Worm (Caenorhabditis elegans) whole organism, L1 larva: ENCODE measurements around the gene T16H12.2.

ENCODE experiments used
- mdl-1 ChIP-seq, 2 experiments: fragments of 150-350 bp; optimal IDR thresholded peaks; 2 replicates each; lab custom pipeline; 2014 to 2017; ENCODE audit warnings: missing biosample characterization in 2 of 2, missing genetic modification characterization in 2 of 2, inconsistent platforms in 1 of 2
- ztf-4 ChIP-seq: fragments of 150-350 bp; optimal IDR thresholded peaks from 2 replicates; lab custom pipeline; 2014; ENCODE audit warnings: missing biosample characterization, missing genetic modification characterization

DNA sequence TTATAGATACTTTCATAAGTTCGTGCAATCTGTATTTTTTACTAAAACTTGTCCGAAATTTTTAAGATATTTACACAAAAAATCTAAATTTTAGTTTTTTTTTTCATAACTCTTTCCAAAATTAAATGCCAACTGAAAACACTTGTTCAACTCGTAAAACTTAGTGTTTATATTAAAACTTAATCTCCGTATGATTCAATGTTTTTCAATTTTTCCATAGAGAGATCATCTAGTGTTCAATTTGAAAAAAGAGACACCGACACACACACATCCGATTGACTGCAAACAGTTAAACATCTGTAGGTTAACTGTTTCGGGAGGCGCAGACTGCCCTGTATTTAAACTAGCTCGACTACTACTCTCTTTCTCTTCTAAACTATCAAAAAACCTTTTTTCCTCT, 22.9 kb downstream of the T16H12.2 start, which contains the start of gene T16H12.9:
- TF ChIP-seq ztf-4 (tag; lab: Kevin White, UChicago) (no peak), mdl-1 (tag; optimal IDR thresholded peaks at IDR 0.05; lab: Kevin White, UChicago) (no peak)
